Worm (Caenorhabditis elegans) whole organism, midembryonic: Measurements from ENCODE around the gene C49F8.14.

Experiments used
- cog-1 ChIP-seq: sonication (generic microtip); optimal IDR thresholded peaks from 2 replicates; lab custom pipeline; 2016; ENCODE audit warnings: missing genetic modification characterization, missing compliant biosample characterization
- klf-2 ChIP-seq: fragments of 200-800 bp; sonication (Bioruptor generic); conservative IDR thresholded peaks from 2 replicates; pipeline ENCODE4 v1.3.6; 2022; ENCODE audit warnings: missing genetic modification reagents, missing genetic modification characterization, missing compliant biosample characterization
- ztf-23 ChIP-seq: fragments of 200-800 bp; sonication (Bioruptor generic); IDR thresholded peaks from 2 replicates; pipeline ENCODE4 v1.3.6; 2022; ENCODE audit warnings: missing genetic modification reagents, missing genetic modification characterization, missing compliant biosample characterization
- ztf-29 ChIP-seq: fragments of 200-800 bp; sonication (Bioruptor generic); IDR thresholded peaks from 2 replicates; pipeline ENCODE4 v1.3.6; 2022; ENCODE audit warnings: missing genetic modification reagents, missing genetic modification characterization, missing compliant biosample characterization

ce11 chrX:13333835-13334234 is 42.9 kb downstream of the C49F8.14 start, which contains the start of gene F46G10.4:
- TF ChIP-seq klf-2 (no peak), ztf-29 (GFP tag; lab: Robert Waterston, UW) (no peak), cog-1 (tag; lab: Kevin White, UChicago) (no peak), ztf-23 (GFP tag; lab: Robert Waterston, UW) (no peak)
